Worm (Caenorhabditis elegans) whole organism, L1 larva: Measurements from ENCODE around the gene clec-58.

Experiments
- C16A3.4 ChIP-seq: fragments of 150-350 bp; optimal IDR thresholded peaks from 2 replicates; lab custom pipeline; 2014; ENCODE audit warnings: missing biosample characterization, missing genetic modification characterization
- C34B4.2 ChIP-seq: sonication (generic microtip); optimal IDR thresholded peaks from 2 replicates; lab custom pipeline; 2017; ENCODE audit warnings: mild to moderate bottlenecking, missing genetic modification characterization, missing compliant biosample characterization
- Y116A8C.19 ChIP-seq: sonication (generic microtip); optimal IDR thresholded peaks from 2 replicates; lab custom pipeline; 2016; ENCODE audit warnings: missing compliant biosample characterization, missing genetic modification characterization, borderline replicate concordance
- alr-1 ChIP-seq: fragments of 200-800 bp; sonication (Bioruptor generic); optimal IDR thresholded peaks from 2 replicates; lab custom pipeline; 2018; ENCODE audit warnings: borderline replicate concordance, mild to moderate bottlenecking, missing genetic modification characterization, missing compliant biosample characterization
- ama-1 ChIP-seq: fragments of 150-350 bp; optimal IDR thresholded peaks from 2 replicates; lab custom pipeline; 2014
- blmp-1 ChIP-seq: fragments of 150-350 bp; optimal IDR thresholded peaks from 2 replicates; lab custom pipeline; 2014; ENCODE audit warnings: missing biosample characterization, missing genetic modification characterization
- ceh-8 ChIP-seq: fragments of 200-800 bp; sonication (Bioruptor generic); optimal IDR thresholded peaks from 2 replicates; lab custom pipeline; 2018; ENCODE audit warnings: mild to moderate bottlenecking, missing genetic modification characterization, moderate library complexity, missing compliant biosample characterization
- ceh-82 ChIP-seq, 3 experiments: fragments of 150-350 bp in 1 of 3; sonication (generic microtip) in 2 of 3; optimal IDR thresholded peaks; 2 replicates each; lab custom pipeline; 2014 to 2017; ENCODE audit warnings: missing biosample characterization in 3 of 3, missing genetic modification characterization in 3 of 3
- dsc-1 ChIP-seq: sonication (generic microtip); optimal IDR thresholded peaks from 2 replicates; lab custom pipeline; 2016; ENCODE audit warnings: mild to moderate bottlenecking, missing genetic modification characterization, missing compliant biosample characterization
- efl-1 ChIP-seq, 4 experiments: fragments of 150-350 bp; optimal IDR thresholded peaks in 3 of 4; peaks in 1 of 4; 1 replicate in 1 of 4; 2 replicates in 3 of 4; lab custom pipeline; 2014; ENCODE audit warnings: missing biosample characterization in 2 of 4, missing genetic modification characterization in 2 of 4, missing genetic modification reagents in 2 of 4
- egl-13 ChIP-seq: sonication (generic microtip); optimal IDR thresholded peaks from 2 replicates; lab custom pipeline; 2016; ENCODE audit warnings: missing genotype, missing genetic modification reagents, missing genetic modification characterization, missing compliant biosample characterization
- egl-27 ChIP-seq, 2 experiments: fragments of 150-350 bp in 1 of 2; sonication (generic microtip); optimal IDR thresholded peaks; 3 replicates each; lab custom pipeline; 2017 to 2018; ENCODE audit warnings: missing biosample characterization in 2 of 2, missing genetic modification characterization in 2 of 2, missing genetic modification reagents in 2 of 2
- elt-3 ChIP-seq, 6 experiments: fragments of 150-350 bp in 1 of 6; sonication (generic microtip); optimal IDR thresholded peaks; 2 replicates each; lab custom pipeline; 2017 to 2018; ENCODE audit warnings: missing biosample characterization in 6 of 6, missing genetic modification characterization in 6 of 6, inconsistent platforms in 1 of 6
- fkh-4 ChIP-seq: sonication (generic microtip); optimal IDR thresholded peaks from 2 replicates; lab custom pipeline; 2016; ENCODE audit warnings: missing compliant biosample characterization, missing genetic modification characterization, borderline replicate concordance
- fkh-8 ChIP-seq: sonication (generic microtip); optimal IDR thresholded peaks from 2 replicates; lab custom pipeline; 2016; ENCODE audit warnings: mild to moderate bottlenecking, missing genetic modification characterization, missing compliant biosample characterization
- fos-1 ChIP-seq: fragments of 150-350 bp; optimal IDR thresholded peaks from 2 replicates; lab custom pipeline; 2014; ENCODE audit warnings: missing biosample characterization, missing genetic modification characterization
- hlh-17 ChIP-seq: fragments of 200-800 bp; sonication (Bioruptor generic); optimal IDR thresholded peaks from 2 replicates; lab custom pipeline; 2018; ENCODE audit warnings: missing genetic modification characterization, mild to moderate bottlenecking, missing compliant biosample characterization, moderate library complexity, borderline replicate concordance
- hlh-4 ChIP-seq: sonication (generic microtip); optimal IDR thresholded peaks from 2 replicates; lab custom pipeline; 2016; ENCODE audit warnings: mild to moderate bottlenecking, missing genetic modification characterization, missing compliant biosample characterization
- isw-1 ChIP-seq: fragments of 200-800 bp; sonication (Bioruptor generic); IDR thresholded peaks from 2 replicates; pipeline ENCODE4 v1.3.6; 2022; ENCODE audit warnings: missing genetic modification characterization, missing compliant biosample characterization
- lin-13 ChIP-seq: fragments of 150-350 bp; optimal IDR thresholded peaks from 2 replicates; lab custom pipeline; 2014; ENCODE audit warnings: missing biosample characterization, missing genetic modification reagents, missing genetic modification characterization
- lin-14 ChIP-seq: fragments of 200-800 bp; sonication (Bioruptor generic); optimal IDR thresholded peaks from 2 replicates; lab custom pipeline; 2018; ENCODE audit warnings: mild to moderate bottlenecking, missing genetic modification characterization, moderate library complexity, missing compliant biosample characterization
- lin-15B ChIP-seq: fragments of 150-350 bp; sonication (generic microtip); optimal IDR thresholded peaks from 3 replicates; lab custom pipeline; 2014; ENCODE audit warnings: missing biosample characterization, missing genetic modification characterization
- lin-35 ChIP-seq, 2 experiments: fragments of 150-350 bp; optimal IDR thresholded peaks; 2 replicates each; lab custom pipeline; 2014; ENCODE audit warnings: missing biosample characterization in 2 of 2, missing genetic modification characterization in 2 of 2, missing genetic modification reagents in 2 of 2
- lin-39 ChIP-seq: fragments of 150-350 bp; optimal IDR thresholded peaks from 2 replicates; lab custom pipeline; 2014; ENCODE audit warnings: missing biosample characterization, missing genetic modification reagents, missing genetic modification characterization
- mab-9 ChIP-seq: fragments of 200-800 bp; sonication (Bioruptor generic); IDR thresholded peaks from 2 replicates; pipeline ENCODE4 v1.3.6; 2022; ENCODE audit warnings: missing genetic modification reagents, missing genetic modification characterization, missing compliant biosample characterization
- mdl-1 ChIP-seq, 2 experiments: fragments of 150-350 bp; optimal IDR thresholded peaks; 2 replicates each; lab custom pipeline; 2014 to 2017; ENCODE audit warnings: missing biosample characterization in 2 of 2, missing genetic modification characterization in 2 of 2, inconsistent platforms in 1 of 2
- mep-1 ChIP-seq: fragments of 150-350 bp; optimal IDR thresholded peaks from 2 replicates; lab custom pipeline; 2014; ENCODE audit warnings: missing biosample characterization, missing genetic modification characterization
- nhr-11 ChIP-seq: fragments of 150-350 bp; optimal IDR thresholded peaks from 2 replicates; lab custom pipeline; 2014; ENCODE audit warnings: missing biosample characterization, missing genetic modification characterization
- nhr-20 ChIP-seq: sonication (generic microtip); optimal IDR thresholded peaks from 2 replicates; lab custom pipeline; 2016; ENCODE audit warnings: mild to moderate bottlenecking, missing genetic modification characterization, missing compliant biosample characterization
- nhr-47 ChIP-seq: sonication (generic microtip); optimal IDR thresholded peaks from 2 replicates; lab custom pipeline; 2016; ENCODE audit warnings: mild to moderate bottlenecking, missing genetic modification characterization, moderate library complexity, missing compliant biosample characterization
- nhr-85 ChIP-seq: sonication (generic microtip); peaks from one replicate; lab custom pipeline; 2016; ENCODE audit warnings: missing genetic modification characterization, inconsistent platforms, missing compliant biosample characterization
- nhr-90 ChIP-seq: sonication (generic microtip); optimal IDR thresholded peaks from 2 replicates; lab custom pipeline; 2016; ENCODE audit warnings: mild to moderate bottlenecking, missing genetic modification characterization, missing compliant biosample characterization; ENCODE audit not compliant: poor library complexity
- pqm-1 ChIP-seq: sonication (generic microtip); optimal IDR thresholded peaks from 3 replicates; lab custom pipeline; 2017; ENCODE audit warnings: missing biosample characterization, missing genetic modification characterization
- rnt-1 ChIP-seq: sonication (generic microtip); optimal IDR thresholded peaks from 2 replicates; lab custom pipeline; 2016; ENCODE audit warnings: mild to moderate bottlenecking, missing genetic modification characterization, moderate library complexity, missing compliant biosample characterization
- skn-1 ChIP-seq: fragments of 150-350 bp; optimal IDR thresholded peaks from 2 replicates; lab custom pipeline; 2014; ENCODE audit warnings: missing biosample characterization, missing genetic modification characterization
- snu-23 ChIP-seq: sonication (generic microtip); optimal IDR thresholded peaks from 2 replicates; lab custom pipeline; 2016; ENCODE audit warnings: missing genetic modification characterization, missing compliant biosample characterization
- swsn-7 ChIP-seq: sonication (generic microtip); optimal IDR thresholded peaks from 2 replicates; lab custom pipeline; 2016; ENCODE audit warnings: missing genetic modification characterization, missing compliant biosample characterization
- unc-130 ChIP-seq: fragments of 150-350 bp; optimal IDR thresholded peaks from 2 replicates; lab custom pipeline; 2017; ENCODE audit warnings: missing biosample characterization, missing genetic modification characterization, inconsistent platforms
- unc-62 ChIP-seq: fragments of 150-350 bp; optimal IDR thresholded peaks from 2 replicates; lab custom pipeline; 2014; ENCODE audit warnings: missing biosample characterization, missing genetic modification reagents, missing genetic modification characterization
- vab-15 ChIP-seq: sonication (generic microtip); optimal IDR thresholded peaks from 2 replicates; lab custom pipeline; 2017; ENCODE audit warnings: missing genotype, mild to moderate bottlenecking, missing genetic modification characterization, missing compliant biosample characterization
- xbp-1 ChIP-seq: sonication (generic microtip); optimal IDR thresholded peaks from 2 replicates; lab custom pipeline; 2016; ENCODE audit warnings: missing genetic modification characterization, missing compliant biosample characterization
- zip-4 ChIP-seq: fragments of 200-800 bp; sonication (Bioruptor generic); optimal IDR thresholded peaks from 2 replicates; lab custom pipeline; 2018; ENCODE audit warnings: mild to moderate bottlenecking, missing genetic modification characterization, moderate library complexity, missing compliant biosample characterization
- ztf-11 ChIP-seq, 2 experiments: sonication (generic microtip); optimal IDR thresholded peaks; 2 replicates each; lab custom pipeline; 2016 to 2017; ENCODE audit warnings: missing genetic modification characterization in 2 of 2, missing biosample characterization in 1 of 2, missing compliant biosample characterization in 1 of 2
- ztf-4 ChIP-seq: fragments of 150-350 bp; optimal IDR thresholded peaks from 2 replicates; lab custom pipeline; 2014; ENCODE audit warnings: missing biosample characterization, missing genetic modification characterization

Gene clec-58

ce11 chrII:10476039-10476438 lies at the start of gene clec-58:
TSS of gene clec-58 (minus strand) at chrII:10476139.
- no peak for TF ChIP-seq mdl-1 (tag; optimal IDR thresholded peaks at IDR 0.05; lab: Kevin White, UChicago)
- TF ChIP-seq egl-27 (tag; optimal IDR thresholded peaks at IDR 0.05; lab: Kevin White, UChicago): no peak
- no peak for TF ChIP-seq efl-1 (optimal IDR thresholded peaks at IDR 0.05; lab: Kevin White, UChicago)
- peak in 1 of 2 experiments; percentile 47 for TF ChIP-seq efl-1 (GFP tag; optimal IDR thresholded peaks at IDR 0.05 in 1 of 2; lab: Kevin White, UChicago)
- TF ChIP-seq, all 84 proteins: peak for 1

- TF ChIP-seq nhr-85 (tag; lab: Kevin White, UChicago): peak; percentile 87
- no peak for TF ChIP-seq lin-13 (GFP tag; lab: Kevin White, UChicago)
- TF ChIP-seq swsn-7 (tag; lab: Kevin White, UChicago): no peak
- TF ChIP-seq lin-15B (tag; lab: Kevin White, UChicago): no peak
- TF ChIP-seq nhr-47: no peak
- TF ChIP-seq nhr-20: peak; percentile 51
- TF ChIP-seq fos-1 (tag; lab: Kevin White, UChicago): no peak
- TF ChIP-seq mep-1 (tag; lab: Kevin White, UChicago): peak; percentile 43
- no peak for TF ChIP-seq ama-1 (lab: Kevin White, UChicago)
- TF ChIP-seq snu-23 (GFP tag; lab: Kevin White, UChicago): peak; percentile 61
- TF ChIP-seq nhr-90 (tag; lab: Kevin White, UChicago): peak; percentile 3
- no peak for TF ChIP-seq mab-9 (GFP tag; lab: Robert Waterston, UW)
- no peak for TF ChIP-seq egl-13 (tag; lab: Kevin White, UChicago)
- TF ChIP-seq elt-3 (tag; optimal IDR thresholded peaks at IDR 0.05; lab: Kevin White, UChicago): peak in 3 of 6 experiments; percentile 18 to 49 (median 36)
- peak; percentile 60 for TF ChIP-seq blmp-1 (tag; lab: Kevin White, UChicago)
- no peak for TF ChIP-seq dsc-1
- no peak for TF ChIP-seq nhr-11
- TF ChIP-seq hlh-4: no peak
- peak; percentile 6 for TF ChIP-seq skn-1
- no peak for TF ChIP-seq isw-1 (GFP tag; lab: Robert Waterston, UW)
- TF ChIP-seq Y116A8C.19 (tag; lab: Kevin White, UChicago): no peak
- TF ChIP-seq efl-1 (optimal IDR thresholded peaks at IDR 0.05; lab: Kevin White, UChicago): peak in 1 of 2 experiments; percentile 10
- peak in 1 of 2 experiments; percentile 88 for TF ChIP-seq efl-1 (GFP tag; optimal IDR thresholded peaks at IDR 0.05 in 1 of 2; lab: Kevin White, UChicago)
- peak; percentile 76 for TF ChIP-seq lin-14 (GFP tag; lab: Kevin White, UChicago)
- TF ChIP-seq ceh-82 (tag; optimal IDR thresholded peaks at IDR 0.05; lab: Kevin White, UChicago): no peak
- peak in 1 of 2 experiments; percentile 21 for TF ChIP-seq lin-35 (GFP tag; optimal IDR thresholded peaks at IDR 0.05; lab: Kevin White, UChicago)
- no peak for TF ChIP-seq unc-62 (GFP tag; lab: Kevin White, UChicago)
Observed at ce11 chrII:10525134-10525533, 49.2 kb upstream of the clec-58 start.

ce11 chrII:10524374-10524773 lies 48.4 kb upstream of the clec-58 start, which contains the start of gene F59B10.6:
TSS of gene F59B10.6 (minus strand) at chrII:10524474.
- no peak for TF ChIP-seq vab-15 (tag; lab: Kevin White, UChicago)
- no peak for TF ChIP-seq pqm-1 (tag; lab: Kevin White, UChicago)
- TF ChIP-seq lin-39 (tag; lab: Kevin White, UChicago): no peak
- no peak for TF ChIP-seq hlh-17 (GFP tag; lab: Kevin White, UChicago)
- no peak for TF ChIP-seq ztf-11 (tag; optimal IDR thresholded peaks at IDR 0.05; lab: Kevin White, UChicago)
- TF ChIP-seq ceh-8: no peak
- no peak for TF ChIP-seq C16A3.4 (tag; lab: Kevin White, UChicago)
- no peak for TF ChIP-seq fkh-8
- TF ChIP-seq ztf-4 (tag; lab: Kevin White, UChicago): no peak
- TF ChIP-seq elt-3 (tag; optimal IDR thresholded peaks at IDR 0.05; lab: Kevin White, UChicago): no peak
- TF ChIP-seq xbp-1: no peak
- no peak for TF ChIP-seq zip-4
- TF ChIP-seq unc-130 (tag; lab: Kevin White, UChicago): no peak
- TF ChIP-seq egl-13 (tag; lab: Kevin White, UChicago): no peak
- TF ChIP-seq rnt-1 (tag; lab: Kevin White, UChicago): no peak
- no peak for TF ChIP-seq alr-1
- TF ChIP-seq fkh-4 (tag; lab: Kevin White, UChicago): no peak
- no peak for TF ChIP-seq C34B4.2 (tag; lab: Kevin White, UChicago)
